Fruit fly (Drosophila melanogaster): Measurements from ENCODE around the gene xit.
A peak's percentile ranks its signal among the peaks of the same experiment; 100 is the strongest.

xit gene

dm6 chrX:6856332-6856995, 35.6 kb downstream of the xit start (continued):
- TF ChIP-seq CG10543 (GFP tag; optimal IDR thresholded peaks at IDR 0.05): no peak
- peak; percentile 72 for TF ChIP-seq CG10209 (GFP tag; optimal IDR thresholded peaks at IDR 0.05)
- TF ChIP-seq dmrt99B (tag; optimal IDR thresholded peaks at IDR 0.05): peak; percentile 85
- TF ChIP-seq CG13296 (GFP tag; optimal IDR thresholded peaks at IDR 0.05): peak; percentile 45
- no peak for TF ChIP-seq CG9609 (GFP tag; optimal IDR thresholded peaks at IDR 0.05)
- TF ChIP-seq CG4424 (GFP tag; optimal IDR thresholded peaks at IDR 0.05): peak; percentile 49
- TF ChIP-seq ERR (GFP tag; optimal IDR thresholded peaks at IDR 0.05): no peak
- TF ChIP-seq gsb (GFP tag; IDR thresholded peaks at IDR 0.05): peak; percentile 23
- no peak for TF ChIP-seq vfl (GFP tag; optimal IDR thresholded peaks at IDR 0.05)
- TF ChIP-seq trh (GFP tag; optimal IDR thresholded peaks at IDR 0.05): peak; percentile 8
- no peak for TF ChIP-seq Dp (GFP tag; optimal IDR thresholded peaks at IDR 0.05)
- TF ChIP-seq az2 (GFP tag; optimal IDR thresholded peaks at IDR 0.05): peak; percentile 48
- TF ChIP-seq Kr (GFP tag; optimal IDR thresholded peaks at IDR 0.05): no peak
- no peak for TF ChIP-seq unc-4 (GFP tag; IDR thresholded peaks at IDR 0.05; ENCODE audit: partially characterized antibody)
- TF ChIP-seq Optix (GFP tag; IDR thresholded peaks at IDR 0.05): no peak
- no peak for TF ChIP-seq danr (GFP tag; IDR thresholded peaks at IDR 0.05)
- peak; percentile 18 for TF ChIP-seq tio (GFP tag; optimal IDR thresholded peaks at IDR 0.05)
- TF ChIP-seq tx (GFP tag; optimal IDR thresholded peaks at IDR 0.05): no peak
- no peak for TF ChIP-seq gro (GFP tag; optimal IDR thresholded peaks at IDR 0.05)
- peak; percentile 68 for TF ChIP-seq CG10147 (GFP tag; optimal IDR thresholded peaks at IDR 0.05)
- no peak for TF ChIP-seq sna (GFP tag; IDR thresholded peaks at IDR 0.05; ENCODE audit: partially characterized antibody)
- peak; percentile 85 for TF ChIP-seq CG2678 (tag; optimal IDR thresholded peaks at IDR 0.05)
- TF ChIP-seq Nf-YB (GFP tag; optimal IDR thresholded peaks at IDR 0.05): peak; percentile 45
- TF ChIP-seq Chrac-16 (GFP tag; optimal IDR thresholded peaks at IDR 0.05): peak; percentile 48
- no peak for TF ChIP-seq Hmx (GFP tag; optimal IDR thresholded peaks at IDR 0.05)
- peak; percentile 79 for TF ChIP-seq Fer3 (tag; optimal IDR thresholded peaks at IDR 0.05)
- no peak for TF ChIP-seq CG7963 (GFP tag; IDR thresholded peaks at IDR 0.05; ENCODE audit: partially characterized antibody)
- TF ChIP-seq seq (GFP tag; IDR thresholded peaks at IDR 0.05): peak; percentile 75
- peak; percentile 58 for TF ChIP-seq CG31224 (GFP tag; IDR thresholded peaks at IDR 0.05)
- peak; percentile 71 for TF ChIP-seq CG6689 (GFP tag; IDR thresholded peaks at IDR 0.05)
- TF ChIP-seq CG34422 (GFP tag; IDR thresholded peaks at IDR 0.05): peak; percentile 82
- TF ChIP-seq CG17802 (tag; optimal IDR thresholded peaks at IDR 0.05): no peak
- no peak for TF ChIP-seq wek (GFP tag; optimal IDR thresholded peaks at IDR 0.05)
- peak; percentile 78 for TF ChIP-seq zfh1 (GFP tag; IDR thresholded peaks at IDR 0.05)
- TF ChIP-seq Side (GFP tag; optimal IDR thresholded peaks at IDR 0.05): no peak
- TF ChIP-seq BEAF-32 (GFP tag; optimal IDR thresholded peaks at IDR 0.05): no peak
- peak; percentile 52 for TF ChIP-seq CG9817 (tag; optimal IDR thresholded peaks at IDR 0.05)
- TF ChIP-seq cato (GFP tag; optimal IDR thresholded peaks at IDR 0.05; ENCODE audit: borderline replicate concordance): no peak
- no peak for TF ChIP-seq CG2129 (GFP tag; IDR thresholded peaks at IDR 0.05; ENCODE audit: partially characterized antibody)
- TF ChIP-seq Lpt (GFP tag; optimal IDR thresholded peaks at IDR 0.05): no peak
- no peak for TF ChIP-seq h (optimal IDR thresholded peaks at IDR 0.05)
- TF ChIP-seq exex (tag; optimal IDR thresholded peaks at IDR 0.05): peak; percentile 11
- TF ChIP-seq CG1832 (GFP tag; optimal IDR thresholded peaks at IDR 0.05): no peak
- TF ChIP-seq CG13123 (GFP tag; optimal IDR thresholded peaks at IDR 0.05): no peak
- TF ChIP-seq CG7357 (GFP tag; IDR thresholded peaks at IDR 0.05): peak; percentile 59; the same call in 2 of the 3 replicates
- no peak for TF ChIP-seq mirr (GFP tag; optimal IDR thresholded peaks at IDR 0.05)
- TF ChIP-seq mam (GFP tag; optimal IDR thresholded peaks at IDR 0.05): no peak
- TF ChIP-seq ssp (GFP tag; IDR thresholded peaks at IDR 0.05): peak; percentile 60; the same call in 1 of the 2 replicates
- no peak for TF ChIP-seq crp (GFP tag; optimal IDR thresholded peaks at IDR 0.05)
- TF ChIP-seq sima (GFP tag; optimal IDR thresholded peaks at IDR 0.05): no peak
